Fruit fly (Drosophila melanogaster): ENCODE results near the gene CG14424.

- TF ChIP-seq insv (optimal IDR thresholded peaks at IDR 0.05) = no peak
- TF ChIP-seq psq (optimal IDR thresholded peaks at IDR 0.05) = no peak
- TF ChIP-seq Sin3A (optimal IDR thresholded peaks at IDR 0.05) = no peak
- TF ChIP-seq h (optimal IDR thresholded peaks at IDR 0.05) = no peak
- TF ChIP-seq Myc (optimal IDR thresholded peaks at IDR 0.05) = no peak
Observed at dm6 chrX:2936727-2937126, 9.7 kb upstream of the CG14424 start, which contains the start of gene CG3598.
